Fruit fly (Drosophila melanogaster): ENCODE measurements around the gene Sr-CIV.

Sr-CIV gene

dm6 chr2L:3483672-3484071 is 40.2 kb downstream of the Sr-CIV start:
- TF ChIP-seq Dif (GFP tag; optimal IDR thresholded peaks at IDR 0.05; ENCODE audit: partially characterized antibody) (no peak), CG9705 (GFP tag; optimal IDR thresholded peaks at IDR 0.05) (no peak), Vsx2 (GFP tag; optimal IDR thresholded peaks at IDR 0.05; ENCODE audit: partially characterized antibody) (no peak), jim (GFP tag; optimal IDR thresholded peaks at IDR 0.05) (no peak), usp (GFP tag; optimal IDR thresholded peaks at IDR 0.05) (no peak), Myc (optimal IDR thresholded peaks at IDR 0.05) (no peak), br (GFP tag; optimal IDR thresholded peaks at IDR 0.05) (no peak), h (GFP tag; optimal IDR thresholded peaks at IDR 0.05) (no peak), rgr (GFP tag; optimal IDR thresholded peaks at IDR 0.05) (no peak), Abd-B (GFP tag; optimal IDR thresholded peaks at IDR 0.05) (no peak), dsf (GFP tag; optimal IDR thresholded peaks at IDR 0.05; ENCODE audit: borderline replicate concordance) (no peak), Mio (GFP tag; optimal IDR thresholded peaks at IDR 0.05) (no peak), OdsH (GFP tag; optimal IDR thresholded peaks at IDR 0.05) (no peak), dl (GFP tag; optimal IDR thresholded peaks at IDR 0.05; ENCODE audit: insufficient read depth in 1 of 2, partially characterized antibody in 2 of 2) (no peak), woc (GFP tag; optimal IDR thresholded peaks at IDR 0.05) (no peak), sage (GFP tag; optimal IDR thresholded peaks at IDR 0.05) (no peak), Hr78 (GFP tag; optimal IDR thresholded peaks at IDR 0.05) (no peak)

- TF ChIP-seq rgr (GFP tag; optimal IDR thresholded peaks at IDR 0.05) (no peak), Sp1 (GFP tag; optimal IDR thresholded peaks at IDR 0.05) (peak; percentile 18), HLH106 (tag; optimal IDR thresholded peaks at IDR 0.05) (peak; percentile 19)
These were observed 41.1 kb downstream of the Sr-CIV start for dm6 chr2L:3482712-3483111.

- TF ChIP-seq brk (GFP tag; optimal IDR thresholded peaks at IDR 0.05) = no peak
- TF ChIP-seq CrebA (GFP tag; optimal IDR thresholded peaks at IDR 0.05; ENCODE audit: borderline replicate concordance) = no peak
These were observed 41.8 kb downstream of the Sr-CIV start for dm6 chr2L:3482037-3482436.

dm6 chr2L:3480443-3480839 is 43.4 kb downstream of the Sr-CIV start:
- TF ChIP-seq psq (GFP tag; optimal IDR thresholded peaks at IDR 0.05) = no peak
- TF ChIP-seq jim (GFP tag; optimal IDR thresholded peaks at IDR 0.05) = no peak
- no peak for TF ChIP-seq h (GFP tag; optimal IDR thresholded peaks at IDR 0.05)
- no peak for TF ChIP-seq OdsH (GFP tag; optimal IDR thresholded peaks at IDR 0.05)
- no peak for TF ChIP-seq N (GFP tag; optimal IDR thresholded peaks at IDR 0.05)
- peak; percentile 25 for TF ChIP-seq brk (GFP tag; optimal IDR thresholded peaks at IDR 0.05)
- TF ChIP-seq Myc (optimal IDR thresholded peaks at IDR 0.05) = peak; percentile 91
- TF ChIP-seq Hnf4 (GFP tag; optimal IDR thresholded peaks at IDR 0.05) = peak; percentile 27

- TF ChIP-seq Hr83 (GFP tag; optimal IDR thresholded peaks at IDR 0.05; ENCODE audit: poor library complexity, severe bottlenecking) = peak; percentile 50
- peak; percentile 53 for TF ChIP-seq woc (GFP tag; optimal IDR thresholded peaks at IDR 0.05)
- no peak for TF ChIP-seq Rel (GFP tag; optimal IDR thresholded peaks at IDR 0.05)
- peak; percentile 78 for TF ChIP-seq Rel (tag; optimal IDR thresholded peaks at IDR 0.05)
- TF ChIP-seq GATAd (GFP tag; optimal IDR thresholded peaks at IDR 0.05) = no peak
- peak; percentile 51 for TF ChIP-seq Jra (GFP tag; optimal IDR thresholded peaks at IDR 0.05)
- peak; percentile 26 for TF ChIP-seq Hnf4 (GFP tag; optimal IDR thresholded peaks at IDR 0.05)
- TF ChIP-seq br (GFP tag; optimal IDR thresholded peaks at IDR 0.05) = no peak
- TF ChIP-seq h (GFP tag; optimal IDR thresholded peaks at IDR 0.05) = peak; percentile 62
- no peak for TF ChIP-seq Dfd (GFP tag; optimal IDR thresholded peaks at IDR 0.05)
- no peak for TF ChIP-seq psq (GFP tag; optimal IDR thresholded peaks at IDR 0.05)
These were observed 44.0 kb downstream of the Sr-CIV start for dm6 chr2L:3479697-3480442.

Data from whole organism, wandering third instar larva.